Fruit fly (Drosophila melanogaster): ENCODE data around the gene CG31810.

Gene CG31810

dm6 chr2L:16879288-16879687 lies 27.1 kb upstream of the CG31810 start, which contains the start of the genes CG32832, CG31743 and CG34313:
Gene CG32832, minus strand, starts transcription at chr2L:16879290.
Gene CG31743, plus strand, starts transcription at chr2L:16879517.
Gene CG34313, plus strand, starts transcription at chr2L:16879517.
- TF ChIP-seq Myc (optimal IDR thresholded peaks at IDR 0.05): no peak
- no peak for TF ChIP-seq psq (optimal IDR thresholded peaks at IDR 0.05)
- TF ChIP-seq insv (optimal IDR thresholded peaks at IDR 0.05): no peak
- no peak for TF ChIP-seq ttk (optimal IDR thresholded peaks at IDR 0.05)
- TF ChIP-seq h (optimal IDR thresholded peaks at IDR 0.05): no peak
- TF ChIP-seq Sin3A (optimal IDR thresholded peaks at IDR 0.05): no peak

DNA sequence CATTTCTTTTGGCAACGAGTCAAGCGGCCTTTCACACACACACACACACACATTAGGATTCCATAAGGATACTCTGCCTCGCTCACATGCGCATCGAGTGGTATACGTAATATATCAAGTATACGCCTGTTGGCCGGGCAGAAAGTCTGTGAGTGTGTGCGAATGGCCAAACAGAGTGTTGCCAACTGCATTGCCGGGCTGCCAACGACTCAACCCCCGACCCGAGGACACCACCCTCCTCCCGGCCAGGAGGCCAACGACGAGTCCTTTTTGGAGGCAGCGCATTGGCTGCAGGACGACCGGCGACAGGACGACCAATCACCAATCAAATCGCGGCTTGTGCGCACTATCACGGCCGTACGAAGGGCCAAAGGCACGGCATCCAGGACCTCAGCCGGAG lies 25.5 kb upstream of the CG31810 start:
- TF ChIP-seq insv (optimal IDR thresholded peaks at IDR 0.05) (no peak), psq (optimal IDR thresholded peaks at IDR 0.05) (no peak), Sin3A (optimal IDR thresholded peaks at IDR 0.05) (no peak), Myc (optimal IDR thresholded peaks at IDR 0.05) (no peak), ttk (optimal IDR thresholded peaks at IDR 0.05) (no peak), h (optimal IDR thresholded peaks at IDR 0.05) (no peak)

DNA sequence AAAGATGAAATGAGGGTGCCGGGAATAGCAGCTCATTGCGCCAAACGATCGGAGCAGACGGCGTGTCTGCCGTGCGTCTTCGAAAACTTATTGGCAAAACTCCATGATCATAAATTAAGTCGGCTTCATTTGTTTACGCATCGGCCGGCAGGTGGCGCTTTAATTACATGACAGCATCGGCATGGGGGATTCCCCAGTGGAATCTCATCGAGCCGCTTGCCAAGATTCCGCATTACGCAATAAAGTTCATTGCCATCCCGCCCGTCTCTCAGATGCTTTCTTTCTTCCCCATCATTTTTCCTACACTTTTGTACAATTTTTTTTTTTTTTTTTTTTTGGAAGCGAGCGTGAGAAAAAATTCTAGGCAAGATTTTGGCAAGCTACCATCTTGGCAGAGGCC lies 24.4 kb upstream of the CG31810 start:
- TF ChIP-seq Sin3A (optimal IDR thresholded peaks at IDR 0.05): no peak
- no peak for TF ChIP-seq psq (optimal IDR thresholded peaks at IDR 0.05)
- no peak for TF ChIP-seq ttk (optimal IDR thresholded peaks at IDR 0.05)
- no peak for TF ChIP-seq h (optimal IDR thresholded peaks at IDR 0.05)
- TF ChIP-seq insv (optimal IDR thresholded peaks at IDR 0.05): no peak
- TF ChIP-seq Myc (optimal IDR thresholded peaks at IDR 0.05): no peak

dm6 chr2L:16874924-16875323 lies 22.8 kb upstream of the CG31810 start:
- TF ChIP-seq ttk (optimal IDR thresholded peaks at IDR 0.05) (no peak), Sin3A (optimal IDR thresholded peaks at IDR 0.05) (no peak), Myc (optimal IDR thresholded peaks at IDR 0.05) (no peak), psq (optimal IDR thresholded peaks at IDR 0.05) (no peak), insv (optimal IDR thresholded peaks at IDR 0.05) (no peak), h (optimal IDR thresholded peaks at IDR 0.05) (no peak)

dm6 chr2L:16868897-16869324 lies 16.7 kb upstream of the CG31810 start:
- TF ChIP-seq h (optimal IDR thresholded peaks at IDR 0.05) (no peak), Myc (optimal IDR thresholded peaks at IDR 0.05) (no peak), ttk (optimal IDR thresholded peaks at IDR 0.05) (no peak), psq (optimal IDR thresholded peaks at IDR 0.05) (no peak), insv (optimal IDR thresholded peaks at IDR 0.05) (no peak), Sin3A (optimal IDR thresholded peaks at IDR 0.05) (no peak)

DNA sequence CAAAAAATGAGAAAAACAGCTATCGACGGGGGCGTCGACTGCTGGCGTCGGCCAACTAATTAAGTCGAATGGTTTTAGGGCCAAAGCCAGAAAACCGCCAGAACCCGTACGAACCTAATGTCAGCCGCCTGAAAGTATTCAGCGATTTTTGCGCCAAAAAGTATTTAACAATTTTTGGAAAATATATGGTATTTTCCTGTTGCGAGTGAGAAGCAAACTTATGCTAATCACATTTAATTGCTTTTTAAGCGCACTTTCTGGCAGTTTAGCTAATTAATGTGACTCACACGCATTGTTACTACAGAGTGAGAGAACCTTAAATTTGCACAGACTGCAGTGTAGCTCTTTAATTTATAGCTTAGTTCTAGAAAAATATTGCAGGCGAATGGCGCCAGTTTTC lies 10.4 kb upstream of the CG31810 start:
- TF ChIP-seq psq (optimal IDR thresholded peaks at IDR 0.05) (no peak), Sin3A (optimal IDR thresholded peaks at IDR 0.05) (no peak), ttk (optimal IDR thresholded peaks at IDR 0.05) (no peak), h (optimal IDR thresholded peaks at IDR 0.05) (no peak), Myc (optimal IDR thresholded peaks at IDR 0.05) (no peak), insv (optimal IDR thresholded peaks at IDR 0.05) (no peak)

DNA sequence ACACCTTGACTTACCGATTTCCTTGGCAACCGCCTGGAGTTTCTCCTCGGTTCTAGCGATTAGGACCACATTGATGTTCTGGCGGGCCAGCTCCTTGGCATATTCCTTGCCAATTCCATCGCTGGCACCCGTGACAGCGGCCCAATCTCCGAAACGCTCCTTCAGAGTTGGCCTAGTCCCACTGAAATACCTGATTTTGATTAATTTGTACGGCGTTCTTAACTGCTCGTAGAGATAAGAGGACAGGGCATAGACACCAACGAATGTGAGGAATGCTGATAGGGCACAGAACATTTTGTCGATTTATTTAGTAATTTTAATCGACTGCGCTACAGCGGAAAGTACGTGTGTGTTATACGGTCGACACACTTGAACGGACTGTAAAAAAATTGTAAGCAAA lies 9.0 kb upstream of the CG31810 start, which contains the start of gene CG6012:
CG6012 (minus strand) TSS at position 364 of the 400 bp plus-strand sequence.
- TF ChIP-seq psq (optimal IDR thresholded peaks at IDR 0.05) (no peak), ttk (optimal IDR thresholded peaks at IDR 0.05) (no peak), Sin3A (optimal IDR thresholded peaks at IDR 0.05) (no peak), insv (optimal IDR thresholded peaks at IDR 0.05) (no peak), h (optimal IDR thresholded peaks at IDR 0.05) (no peak), Myc (optimal IDR thresholded peaks at IDR 0.05) (no peak)

dm6 chr2L:16859566-16859965 lies 7.4 kb upstream of the CG31810 start:
- TF ChIP-seq ttk (optimal IDR thresholded peaks at IDR 0.05): no peak
- TF ChIP-seq h (optimal IDR thresholded peaks at IDR 0.05): no peak
- no peak for TF ChIP-seq Myc (optimal IDR thresholded peaks at IDR 0.05)
- TF ChIP-seq psq (optimal IDR thresholded peaks at IDR 0.05): no peak
- no peak for TF ChIP-seq Sin3A (optimal IDR thresholded peaks at IDR 0.05)

dm6 chr2L:16859103-16859502 lies 6.9 kb upstream of the CG31810 start:
- TF ChIP-seq psq (optimal IDR thresholded peaks at IDR 0.05) (no peak), insv (optimal IDR thresholded peaks at IDR 0.05) (no peak), Sin3A (optimal IDR thresholded peaks at IDR 0.05) (no peak), Myc (optimal IDR thresholded peaks at IDR 0.05) (no peak), h (optimal IDR thresholded peaks at IDR 0.05) (no peak), ttk (optimal IDR thresholded peaks at IDR 0.05) (no peak)

DNA sequence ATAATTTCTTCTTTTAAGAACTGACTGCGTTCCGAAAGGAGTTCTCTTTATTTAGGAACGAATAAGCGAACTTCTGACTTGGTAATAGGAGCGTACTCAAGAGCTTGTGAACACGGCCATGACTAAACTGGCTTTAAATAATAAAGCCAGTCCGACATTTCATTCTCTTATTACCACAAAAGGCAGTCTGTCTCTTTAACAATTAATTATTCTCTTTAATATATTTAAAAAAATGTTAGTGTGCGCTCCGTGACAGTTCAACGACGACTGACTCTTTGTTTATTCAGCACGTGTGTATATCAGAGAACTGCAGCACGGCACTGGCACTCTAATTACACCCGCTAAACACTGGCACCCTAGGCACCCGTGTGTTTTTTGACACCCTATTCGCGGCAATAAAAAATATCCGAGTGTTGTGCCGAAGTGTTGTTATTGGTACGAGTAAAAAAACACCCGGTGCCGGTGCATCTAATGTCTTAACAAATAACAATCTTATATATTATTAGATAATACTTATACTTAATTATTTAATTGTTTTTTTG lies 6.4 kb upstream of the CG31810 start, which contains the start of gene CG31809:
CG31809 (minus strand) TSS at position 249 of the 542 bp plus-strand sequence.
- no peak for TF ChIP-seq h (optimal IDR thresholded peaks at IDR 0.05)
- TF ChIP-seq Sin3A (optimal IDR thresholded peaks at IDR 0.05): no peak
- TF ChIP-seq ttk (optimal IDR thresholded peaks at IDR 0.05): no peak
- no peak for TF ChIP-seq insv (optimal IDR thresholded peaks at IDR 0.05)
- no peak for TF ChIP-seq Myc (optimal IDR thresholded peaks at IDR 0.05)
- no peak for TF ChIP-seq psq (optimal IDR thresholded peaks at IDR 0.05)

DNA sequence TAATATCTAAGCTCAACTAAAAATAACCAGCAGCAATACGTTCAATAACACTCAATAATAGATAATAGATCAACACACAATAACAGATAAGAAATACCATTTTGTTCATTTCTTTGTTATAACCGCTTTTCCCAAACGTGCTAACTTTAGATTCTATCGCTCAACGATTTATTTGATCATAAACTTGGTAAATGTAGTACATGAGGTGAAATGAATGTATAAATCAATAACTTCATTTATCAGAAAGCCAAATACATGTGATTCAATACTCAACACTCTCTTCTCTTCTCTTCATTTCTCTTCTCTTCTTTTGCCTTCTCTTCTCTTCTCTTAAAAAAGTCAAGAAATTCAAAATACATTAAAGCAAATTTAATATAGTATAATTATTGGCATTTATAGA lies 5.5 kb upstream of the CG31810 start:
- TF ChIP-seq Myc (optimal IDR thresholded peaks at IDR 0.05): no peak

dm6 chr2L:16857131-16857530 lies 5.0 kb upstream of the CG31810 start:
- TF ChIP-seq ttk (optimal IDR thresholded peaks at IDR 0.05): no peak
- TF ChIP-seq psq (optimal IDR thresholded peaks at IDR 0.05): no peak
- no peak for TF ChIP-seq insv (optimal IDR thresholded peaks at IDR 0.05)
- TF ChIP-seq h (optimal IDR thresholded peaks at IDR 0.05): no peak
- no peak for TF ChIP-seq Myc (optimal IDR thresholded peaks at IDR 0.05)
- no peak for TF ChIP-seq Sin3A (optimal IDR thresholded peaks at IDR 0.05)

DNA sequence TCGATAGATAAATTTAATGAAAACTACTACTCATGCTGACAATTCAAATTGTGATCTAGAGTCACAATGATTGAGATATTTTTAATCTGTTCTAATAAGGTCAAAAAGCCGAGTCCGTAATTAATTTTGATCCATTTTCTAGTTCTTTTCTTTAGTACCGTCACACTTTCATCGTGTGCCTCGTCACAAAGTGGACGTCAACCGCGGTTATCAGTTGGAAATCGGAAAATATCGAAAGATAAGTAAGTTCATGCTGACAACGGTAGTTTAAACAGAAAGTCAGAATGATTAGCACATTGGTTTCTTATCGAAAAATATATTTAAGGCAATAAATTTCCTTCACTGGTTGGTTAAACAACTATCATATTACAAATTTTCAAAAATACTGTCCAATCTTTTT lies 1.7 kb downstream of the CG31810 start:
- no peak for TF ChIP-seq h (optimal IDR thresholded peaks at IDR 0.05)
- TF ChIP-seq ttk (optimal IDR thresholded peaks at IDR 0.05): no peak
- TF ChIP-seq psq (optimal IDR thresholded peaks at IDR 0.05): no peak
- TF ChIP-seq Myc (optimal IDR thresholded peaks at IDR 0.05): no peak
- no peak for TF ChIP-seq insv (optimal IDR thresholded peaks at IDR 0.05)
- no peak for TF ChIP-seq Sin3A (optimal IDR thresholded peaks at IDR 0.05)

Data from Kc167 (cell line).